Fruit fly (Drosophila melanogaster) S2 (cell line): ENCODE data around the gene CG31510.

ENCODE experiments used
- CG8478 ChIP-seq: fragments of >200 bp; optimal IDR thresholded peaks from 2 replicates; lab custom pipeline; 2018
- CTCF ChIP-seq, 2 experiments: fragments of >200 bp; optimal IDR thresholded peaks; 2 replicates each; lab custom pipeline; 2018

CG31510 gene

dm6 chr3R:25102253-25102652, 20.5 kb downstream of the CG31510 start, which contains the start of gene CG45095:
Gene CG45095, plus strand, starts transcription at chr3R:25102553.
- no peak for TF ChIP-seq CTCF (optimal IDR thresholded peaks at IDR 0.05; lab: Kevin White, UChicago)
- TF ChIP-seq CG8478, result no peak

- TF ChIP-seq CG8478 (no peak), CTCF (optimal IDR thresholded peaks at IDR 0.05; lab: Kevin White, UChicago) (no peak)
Measured at dm6 chr3R:25097486-25097885, 25.2 kb downstream of the CG31510 start, which contains the start of the genes CG33095 and CG33096. Gene CG33095, plus strand, starts transcription at chr3R:25097672. Gene CG33096, plus strand, starts transcription at chr3R:25097672.

- TF ChIP-seq CG8478 (no peak), CTCF (optimal IDR thresholded peaks at IDR 0.05; lab: Kevin White, UChicago) (no peak)
Measured at dm6 chr3R:25094639-25095038, 28.1 kb downstream of the CG31510 start, which contains the start of gene fd96Cb. Gene fd96Cb, plus strand, starts transcription at chr3R:25095012.

- TF ChIP-seq CTCF (optimal IDR thresholded peaks at IDR 0.05; lab: Kevin White, UChicago) (no peak), CG8478 (no peak)
Measured at dm6 chr3R:25082348-25082747, 40.4 kb downstream of the CG31510 start, which contains the start of gene fd96Ca. Gene fd96Ca, plus strand, starts transcription at chr3R:25082684.

dm6 chr3R:25080446-25080845, 42.3 kb downstream of the CG31510 start:
- peak in 1 of 2 experiments; percentile 30 for TF ChIP-seq CTCF (optimal IDR thresholded peaks at IDR 0.05; lab: Kevin White, UChicago)
- TF ChIP-seq CG8478, result no peak

- TF ChIP-seq CTCF (optimal IDR thresholded peaks at IDR 0.05; lab: Kevin White, UChicago) (no peak), CG8478 (no peak)
Measured at dm6 chr3R:25078665-25079064, 44.1 kb downstream of the CG31510 start.

dm6 chr3R:25077280-25077820, 45.4 kb downstream of the CG31510 start:
- TF ChIP-seq CTCF (optimal IDR thresholded peaks at IDR 0.05; lab: Kevin White, UChicago), result no peak
- TF ChIP-seq CG8478, result no peak

- no peak for TF ChIP-seq CTCF (optimal IDR thresholded peaks at IDR 0.05; lab: Kevin White, UChicago)
- TF ChIP-seq CG8478, result no peak
Measured at dm6 chr3R:25074558-25074964, 48.2 kb downstream of the CG31510 start, which contains the start of the genes shams and CG11920. Gene shams, minus strand, starts transcription at chr3R:25074607. Gene CG11920, plus strand, starts transcription at chr3R:25074877.

dm6 chr3R:25070871-25071270, 51.8 kb downstream of the CG31510 start, which contains the start of gene CG11836:
Gene CG11836, plus strand, starts transcription at chr3R:25071126.
- no peak for TF ChIP-seq CTCF (optimal IDR thresholded peaks at IDR 0.05; lab: Kevin White, UChicago)
- no peak for TF ChIP-seq CG8478

- no peak for TF ChIP-seq CG8478
- TF ChIP-seq CTCF (optimal IDR thresholded peaks at IDR 0.05; lab: Kevin White, UChicago), result no peak
Measured at dm6 chr3R:25069569-25069968, 53.2 kb downstream of the CG31510 start, which contains the start of the genes Stt3B and CG11839. Gene Stt3B, minus strand, starts transcription at chr3R:25069637. Gene CG11839, plus strand, starts transcription at chr3R:25069927.
